Fruit fly (Drosophila melanogaster): Measurements from ENCODE around the gene XNP.

Gene XNP

DNA sequence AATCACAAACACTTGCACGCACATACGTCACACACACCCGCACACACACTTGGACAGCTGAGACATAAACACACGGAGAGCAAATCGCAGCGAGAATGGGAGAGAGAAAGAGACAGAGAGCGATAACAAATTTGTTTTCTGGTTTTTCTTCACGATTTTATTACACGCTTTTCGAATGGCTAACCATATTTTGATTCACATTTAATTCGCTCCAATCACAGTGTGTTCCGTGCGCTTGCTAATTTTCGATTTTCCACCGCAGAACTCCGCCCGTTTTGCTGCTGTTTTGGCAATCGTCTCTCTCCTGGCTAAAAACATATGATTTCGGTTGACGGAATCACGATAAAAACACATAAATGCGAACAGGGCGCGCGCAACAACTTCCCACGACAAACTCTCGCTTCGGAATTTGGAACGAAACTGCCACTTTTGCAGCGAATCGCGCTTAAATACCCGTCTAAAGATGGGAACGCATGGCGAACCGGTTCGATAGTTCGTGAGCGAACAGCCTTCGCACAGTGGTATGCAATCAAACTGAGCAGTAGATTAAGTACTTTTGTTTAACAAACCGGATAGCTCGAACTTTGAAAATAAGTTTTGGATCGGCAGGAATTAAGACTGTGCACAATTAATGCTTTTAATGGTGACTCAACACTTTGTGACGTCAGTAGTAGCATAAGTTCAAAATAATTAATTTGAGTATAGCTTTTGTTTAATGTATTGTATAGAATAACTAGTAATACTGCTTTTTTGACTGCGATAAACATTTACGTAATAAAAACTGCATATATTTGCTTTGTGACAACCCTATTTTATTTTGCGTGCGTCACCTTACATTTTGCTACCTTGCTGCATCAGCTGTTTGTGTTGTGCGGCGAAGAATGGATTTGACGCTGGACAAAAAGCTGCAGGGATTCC, 9.7 kb downstream of the XNP start, which contains the start of the genes Fur1 and Vps33B:
Gene Fur1, minus strand, starts transcription at position 424 of the 918 bp plus-strand sequence.
Gene Vps33B, plus strand, starts transcription at position 856 of the 918 bp plus-strand sequence.
- peak; percentile 89 for TF ChIP-seq jigr1 (GFP tag; IDR thresholded peaks at IDR 0.05)
- peak; percentile 89 for TF ChIP-seq D19B (GFP tag; optimal IDR thresholded peaks at IDR 0.05)
- TF ChIP-seq CG7745 (tag; optimal IDR thresholded peaks at IDR 0.05): no peak
- TF ChIP-seq gem (tag; optimal IDR thresholded peaks at IDR 0.05): peak; percentile 98
- peak; percentile 97 for TF ChIP-seq CG8290 (GFP tag; optimal IDR thresholded peaks at IDR 0.05)
- TF ChIP-seq CG8290 (tag; optimal IDR thresholded peaks at IDR 0.05): peak; percentile 96 to 98
- TF ChIP-seq CG4282 (GFP tag; optimal IDR thresholded peaks at IDR 0.05): peak; percentile 98
- TF ChIP-seq gsb-n (tag; optimal IDR thresholded peaks at IDR 0.05): peak; percentile 94
- peak; percentile 97 for TF ChIP-seq CG9876 (GFP tag; optimal IDR thresholded peaks at IDR 0.05)
- peak; percentile 99 for TF ChIP-seq Atf-2 (GFP tag; optimal IDR thresholded peaks at IDR 0.05)
- peak; percentile 78 for TF ChIP-seq Opbp (GFP tag; IDR thresholded peaks at IDR 0.05; ENCODE audit: partially characterized antibody)
- TF ChIP-seq ken (GFP tag; IDR thresholded peaks at IDR 0.05): peak; percentile 90; the same call in 2 of the 3 replicates
- peak; percentile 75 for TF ChIP-seq ash1 (GFP tag; optimal IDR thresholded peaks at IDR 0.05)
- peak; percentile 98 to 99 for TF ChIP-seq Pdp1 (GFP tag; optimal IDR thresholded peaks at IDR 0.05)
- TF ChIP-seq stwl (tag; optimal IDR thresholded peaks at IDR 0.05): peak; percentile 60
- peak; percentile 95 for TF ChIP-seq Rfx (GFP tag; IDR thresholded peaks at IDR 0.05)
- peak; percentile 98 for TF ChIP-seq Bteb2 (GFP tag; optimal IDR thresholded peaks at IDR 0.05)
- TF ChIP-seq nerfin-1 (tag; optimal IDR thresholded peaks at IDR 0.05): peak; percentile 93
- TF ChIP-seq HmgD (GFP tag; optimal IDR thresholded peaks at IDR 0.05): peak; percentile 97
- TF ChIP-seq Lpt (GFP tag; optimal IDR thresholded peaks at IDR 0.05): no peak
- peak; percentile 94 for TF ChIP-seq Oaz (GFP tag; IDR thresholded peaks at IDR 0.05)
- no peak for TF ChIP-seq usp (GFP tag; optimal IDR thresholded peaks at IDR 0.05)
- peak; percentile 94 for TF ChIP-seq CG9215 (GFP tag; IDR thresholded peaks at IDR 0.05)
- no peak for TF ChIP-seq nau (GFP tag; optimal IDR thresholded peaks at IDR 0.05)
- TF ChIP-seq CG10543 (GFP tag; optimal IDR thresholded peaks at IDR 0.05): peak; percentile 98
- TF ChIP-seq CG14014 (GFP tag; IDR thresholded peaks at IDR 0.05): peak; percentile 94
- TF ChIP-seq sob (GFP tag; IDR thresholded peaks at IDR 0.05): peak; percentile 95
- no peak for TF ChIP-seq CG1832 (GFP tag; optimal IDR thresholded peaks at IDR 0.05)
- TF ChIP-seq CG4617 (GFP tag; optimal IDR thresholded peaks at IDR 0.05; ENCODE audit: borderline replicate concordance): peak; percentile 97
- peak; percentile 82 for TF ChIP-seq wek (GFP tag; optimal IDR thresholded peaks at IDR 0.05)
- peak; percentile 96 for TF ChIP-seq pb (GFP tag; optimal IDR thresholded peaks at IDR 0.05)
- peak; percentile 95 for TF ChIP-seq CG17359 (tag; optimal IDR thresholded peaks at IDR 0.05)
- peak; percentile 83 for TF ChIP-seq CG5180 (GFP tag; optimal IDR thresholded peaks at IDR 0.05)
- peak; percentile 71 for TF ChIP-seq nerfin-2 (GFP tag; IDR thresholded peaks at IDR 0.05; ENCODE audit: partially characterized antibody)
- peak; percentile 97 for TF ChIP-seq Hmr (GFP tag; optimal IDR thresholded peaks at IDR 0.05)
- peak; percentile 92 for TF ChIP-seq B-H1 (GFP tag; IDR thresholded peaks at IDR 0.05)
- TF ChIP-seq prd (optimal IDR thresholded peaks at IDR 0.05): no peak
- TF ChIP-seq prd (GFP tag; IDR thresholded peaks at IDR 0.05): peak; percentile 97
- TF ChIP-seq CG11085 (GFP tag; IDR thresholded peaks at IDR 0.05): peak; percentile 91
- peak; percentile 78 for TF ChIP-seq CG10321 (GFP tag; IDR thresholded peaks at IDR 0.05)
- TF ChIP-seq CG3163 (GFP tag; optimal IDR thresholded peaks at IDR 0.05): peak; percentile 90
- peak; percentile 93 for TF ChIP-seq CG15011 (GFP tag; optimal IDR thresholded peaks at IDR 0.05)
- peak; percentile 7 for TF ChIP-seq lov (optimal IDR thresholded peaks at IDR 0.05)
- TF ChIP-seq lov (GFP tag; IDR thresholded peaks at IDR 0.05): peak; percentile 84; the same call in 1 of the 3 replicates
- peak; percentile 45 for TF ChIP-seq CG2129 (GFP tag; IDR thresholded peaks at IDR 0.05; ENCODE audit: partially characterized antibody)
- peak; percentile 96 to 98 for TF ChIP-seq crp (GFP tag; optimal IDR thresholded peaks at IDR 0.05)
- TF ChIP-seq dan (GFP tag; IDR thresholded peaks at IDR 0.05): no peak; the same call in 1 of the 2 replicates
- TF ChIP-seq CG8924 (tag; optimal IDR thresholded peaks at IDR 0.05): peak; percentile 97
- peak; percentile 91 for TF ChIP-seq CG14050 (GFP tag; IDR thresholded peaks at IDR 0.05)

Measured in whole organism, embryonic.